Worm (Caenorhabditis elegans) whole organism, L3 larva: ENCODE measurements around the gene tbx-35.

ENCODE experiments used
- R02D3.7 ChIP-seq: fragments of 150-350 bp; optimal IDR thresholded peaks from 2 replicates; lab custom pipeline; 2014; ENCODE audit warnings: missing biosample characterization, missing genetic modification characterization
- aly-2 ChIP-seq: fragments of 150-350 bp; optimal IDR thresholded peaks from 2 replicates; lab custom pipeline; 2014; ENCODE audit warnings: missing biosample characterization, missing genetic modification characterization
- ama-1 ChIP-seq: fragments of 150-350 bp; optimal IDR thresholded peaks from 2 replicates; lab custom pipeline; 2018
- ceh-28 ChIP-seq: fragments of 150-350 bp; optimal IDR thresholded peaks from 2 replicates; lab custom pipeline; 2014; ENCODE audit warnings: missing biosample characterization, missing genetic modification reagents, missing genetic modification characterization
- egl-27 ChIP-seq: sonication (generic microtip); optimal IDR thresholded peaks from 4 replicates; lab custom pipeline; 2017; ENCODE audit warnings: missing biosample characterization, missing genetic modification reagents, missing genetic modification characterization
- egl-5 ChIP-seq: fragments of 150-350 bp; optimal IDR thresholded peaks from 2 replicates; lab custom pipeline; 2017; ENCODE audit warnings: missing biosample characterization, missing genetic modification reagents, missing genetic modification characterization, inconsistent platforms
- elt-1 ChIP-seq: fragments of 150-350 bp; optimal IDR thresholded peaks from 2 replicates; lab custom pipeline; 2014; ENCODE audit warnings: missing biosample characterization, missing genetic modification characterization
- elt-3 ChIP-seq, 3 experiments: fragments of 150-350 bp in 1 of 3; sonication (generic microtip) in 2 of 3; optimal IDR thresholded peaks; 2 replicates in 2 of 3; 4 replicates in 1 of 3; lab custom pipeline; 2014 to 2017; ENCODE audit warnings: missing biosample characterization in 3 of 3, missing genetic modification characterization in 3 of 3
- eor-1 ChIP-seq, 2 experiments: fragments of 150-350 bp; optimal IDR thresholded peaks; 2 replicates each; lab custom pipeline; 2014 to 2018; ENCODE audit warnings: missing biosample characterization in 2 of 2, missing genetic modification characterization in 2 of 2
- fkh-10 ChIP-seq: sonication (generic microtip); optimal IDR thresholded peaks from 2 replicates; lab custom pipeline; 2017; ENCODE audit warnings: missing biosample characterization, missing genetic modification reagents, missing genetic modification characterization
- fkh-2 ChIP-seq: fragments of 150-350 bp; optimal IDR thresholded peaks from 2 replicates; lab custom pipeline; 2014; ENCODE audit warnings: missing biosample characterization, missing genetic modification reagents, missing genetic modification characterization
- jun-1 ChIP-seq: fragments of 150-350 bp; optimal IDR thresholded peaks from 2 replicates; lab custom pipeline; 2014; ENCODE audit warnings: missing biosample characterization, missing genetic modification reagents, missing genetic modification characterization
- lin-15B ChIP-seq: fragments of 150-350 bp; optimal IDR thresholded peaks from 2 replicates; lab custom pipeline; 2014; ENCODE audit warnings: missing biosample characterization, missing genetic modification characterization
- mml-1 ChIP-seq: fragments of 150-350 bp; sonication (generic microtip); optimal IDR thresholded peaks from 3 replicates; lab custom pipeline; 2014; ENCODE audit warnings: missing biosample characterization, missing genetic modification characterization
- nfya-1 ChIP-seq: sonication (generic microtip); optimal IDR thresholded peaks from 2 replicates; lab custom pipeline; 2017; ENCODE audit warnings: missing genetic modification characterization, mild to moderate bottlenecking, missing compliant biosample characterization, antibody characterized with exemption, moderate library complexity; ENCODE audit not compliant: insufficient read depth
- nhr-12 ChIP-seq: fragments of 150-350 bp; optimal IDR thresholded peaks from 2 replicates; lab custom pipeline; 2014; ENCODE audit warnings: missing biosample characterization, missing genetic modification characterization
- nhr-23 ChIP-seq: fragments of 150-350 bp; optimal IDR thresholded peaks from 2 replicates; lab custom pipeline; 2014; ENCODE audit warnings: missing biosample characterization, missing genetic modification reagents, missing genetic modification characterization
- nhr-25 ChIP-seq: sonication (generic microtip); optimal IDR thresholded peaks from 2 replicates; lab custom pipeline; 2017; ENCODE audit warnings: missing biosample characterization, missing genetic modification characterization
- nhr-28 ChIP-seq: fragments of 150-350 bp; optimal IDR thresholded peaks from 2 replicates; lab custom pipeline; 2014; ENCODE audit warnings: missing biosample characterization, missing genetic modification characterization
- nhr-43 ChIP-seq: sonication (generic microtip); optimal IDR thresholded peaks from 2 replicates; lab custom pipeline; 2016; ENCODE audit warnings: mild to moderate bottlenecking, missing genetic modification characterization, missing compliant biosample characterization; ENCODE audit not compliant: poor library complexity, severe bottlenecking
- nhr-76 ChIP-seq: fragments of 150-350 bp; sonication (generic microtip); optimal IDR thresholded peaks from 5 replicates; lab custom pipeline; 2014; ENCODE audit warnings: missing biosample characterization, missing genetic modification characterization
- sea-2 ChIP-seq: fragments of 150-350 bp; sonication (generic microtip); optimal IDR thresholded peaks from 4 replicates; lab custom pipeline; 2014; ENCODE audit warnings: missing biosample characterization, missing genetic modification reagents, missing genetic modification characterization
- snpc-4 ChIP-seq: fragments of 150-350 bp; optimal IDR thresholded peaks from 2 replicates; lab custom pipeline; 2014; ENCODE audit warnings: missing biosample characterization, missing genetic modification characterization
- tbx-2 ChIP-seq: sonication (generic microtip); optimal IDR thresholded peaks from 2 replicates; lab custom pipeline; 2016; ENCODE audit warnings: mild to moderate bottlenecking, missing genetic modification characterization, missing compliant biosample characterization
- unc-39 ChIP-seq: sonication (generic microtip); optimal IDR thresholded peaks from 4 replicates; lab custom pipeline; 2017; ENCODE audit warnings: missing biosample characterization, missing genetic modification characterization
- ztf-11 ChIP-seq: fragments of 150-350 bp; optimal IDR thresholded peaks from 2 replicates; lab custom pipeline; 2014; ENCODE audit warnings: missing biosample characterization, missing genetic modification characterization

Gene tbx-35

ce11 chrII:5478318-5478717 is 46.9 kb downstream of the tbx-35 start, which contains the start of gene F56D1.1:
Gene F56D1.1 (plus strand): TSS chrII:5478618.
- TF ChIP-seq tbx-2 (tag; lab: Kevin White, UChicago) = no peak
- no peak for TF ChIP-seq aly-2
- TF ChIP-seq egl-5 (tag; lab: Kevin White, UChicago) = no peak
- TF ChIP-seq egl-27 (tag; lab: Kevin White, UChicago) = no peak
- no peak for TF ChIP-seq elt-3 (tag; optimal IDR thresholded peaks at IDR 0.05; lab: Kevin White, UChicago)
- no peak for TF ChIP-seq unc-39 (tag; lab: Kevin White, UChicago)
- TF ChIP-seq fkh-10 (GFP tag; lab: Kevin White, UChicago) = no peak
- no peak for TF ChIP-seq nhr-76 (tag; lab: Kevin White, UChicago)
- TF ChIP-seq nhr-28 (tag; lab: Kevin White, UChicago) = no peak
- no peak for TF ChIP-seq mml-1
- TF ChIP-seq R02D3.7 = no peak
- TF ChIP-seq ama-1 (lab: Kevin White, UChicago) = no peak
- TF ChIP-seq ceh-28 (tag; lab: Kevin White, UChicago) = no peak
- no peak for TF ChIP-seq nhr-12 (tag; lab: Kevin White, UChicago)
- TF ChIP-seq fkh-2 (tag; lab: Kevin White, UChicago) = no peak
- no peak for TF ChIP-seq snpc-4 (tag; lab: Kevin White, UChicago)
- no peak for TF ChIP-seq nhr-23 (tag; lab: Kevin White, UChicago)
- no peak for TF ChIP-seq sea-2 (GFP tag; lab: Kevin White, UChicago)

ce11 chrII:5474946-5475345 is 50.3 kb downstream of the tbx-35 start, which contains the start of gene ilcr-2:
Gene ilcr-2 (plus strand): TSS chrII:5475246.
- no peak for TF ChIP-seq nfya-1
- no peak for TF ChIP-seq elt-1 (tag; lab: Kevin White, UChicago)
- TF ChIP-seq eor-1 (tag; optimal IDR thresholded peaks at IDR 0.05; lab: Kevin White, UChicago) = no peak
- no peak for TF ChIP-seq nhr-43 (tag; lab: Kevin White, UChicago)
- TF ChIP-seq jun-1 = no peak
- no peak for TF ChIP-seq lin-15B
- no peak for TF ChIP-seq ztf-11 (tag; lab: Kevin White, UChicago)
- no peak for TF ChIP-seq nhr-25 (tag; lab: Kevin White, UChicago)
- TF ChIP-seq nhr-76 (tag; lab: Kevin White, UChicago) = no peak
